Fruit fly (Drosophila melanogaster) whole organism, embryonic: ENCODE results near the gene Trf4-2.
A peak's percentile ranks its signal among the peaks of the same experiment; 100 is the strongest.

Experiments
- Adf1 ChIP-seq: fragments of 200-800 bp; sonication (Bioruptor generic); IDR thresholded peaks from 2 replicates; pipeline ENCODE4 v1.3.6; 2022; ENCODE audit warnings: missing biosample characterization, missing genetic modification characterization
- Bgb ChIP-seq: fragments of 200-800 bp; sonication (Bioruptor generic); IDR thresholded peaks from 2 replicates; pipeline ENCODE4 v1.3.6; 2022; ENCODE audit warnings: missing biosample characterization, missing genetic modification characterization; ENCODE audit not compliant: partially characterized antibody
- CG11456 ChIP-seq: fragments of 200-800 bp; sonication (Bioruptor generic); IDR thresholded peaks from 3 replicates; pipeline ENCODE4 v1.3.6; 2022; ENCODE audit warnings: missing biosample characterization, missing genetic modification characterization
- CG14441 ChIP-seq: fragments of 200-800 bp; sonication (Bioruptor generic); IDR thresholded peaks from 2 replicates; pipeline ENCODE4 v1.3.6; 2022; ENCODE audit warnings: missing biosample characterization, missing genetic modification characterization
- CG17385 ChIP-seq: fragments of 200-800 bp; sonication (Bioruptor generic); optimal IDR thresholded peaks from 3 replicates; lab custom pipeline; 2018; ENCODE audit warnings: missing biosample characterization, mild to moderate bottlenecking, missing genetic modification characterization
- CG2712 ChIP-seq: fragments of 200-800 bp; optimal IDR thresholded peaks from 3 replicates; lab custom pipeline; 2019; ENCODE audit warnings: missing biosample characterization, mild to moderate bottlenecking, missing genetic modification characterization, moderate library complexity
- CG30020 ChIP-seq: fragments of 200-800 bp; optimal IDR thresholded peaks from 2 replicates; lab custom pipeline; 2019; ENCODE audit warnings: missing biosample characterization, mild to moderate bottlenecking, missing genetic modification characterization, moderate library complexity
- CG30431 ChIP-seq: fragments of 200-800 bp; sonication (Bioruptor generic); optimal IDR thresholded peaks from 2 replicates; lab custom pipeline; 2017; ENCODE audit warnings: missing biosample characterization, missing genetic modification characterization
- CG32532 ChIP-seq: fragments of 200-800 bp; sonication (Bioruptor generic); IDR thresholded peaks from 2 replicates; pipeline ENCODE4 v1.3.6; 2022; ENCODE audit warnings: missing biosample characterization, missing genetic modification characterization
- CG3838 ChIP-seq: fragments of 200-800 bp; sonication (Bioruptor generic); optimal IDR thresholded peaks from 3 replicates; lab custom pipeline; 2016; ENCODE audit warnings: missing biosample characterization, missing genetic modification characterization
- CG5245 ChIP-seq: fragments of 200-800 bp; sonication (Bioruptor generic); optimal IDR thresholded peaks from 3 replicates; lab custom pipeline; 2016; ENCODE audit warnings: missing biosample characterization, missing genetic modification characterization
- CG6654 ChIP-seq: fragments of 200-800 bp; sonication (Bioruptor generic); optimal IDR thresholded peaks from 2 replicates; lab custom pipeline; 2017; ENCODE audit warnings: missing biosample characterization, mild to moderate bottlenecking, missing genetic modification characterization
- CG6813 ChIP-seq: fragments of 200-800 bp; sonication (Bioruptor generic); optimal IDR thresholded peaks from 2 replicates; lab custom pipeline; 2017; ENCODE audit warnings: missing biosample characterization, missing genetic modification characterization, mild to moderate bottlenecking, moderate library complexity, missing genetic modification reagents
- CG7357 ChIP-seq: fragments of 200-800 bp; sonication (Bioruptor generic); IDR thresholded peaks from 3 replicates; pipeline ENCODE4 v1.3.6; 2022; ENCODE audit warnings: missing biosample characterization, missing genetic modification characterization
- CG7928 ChIP-seq: fragments of 200-800 bp; sonication (Bioruptor generic); optimal IDR thresholded peaks from 2 replicates; lab custom pipeline; 2017; ENCODE audit warnings: missing biosample characterization, mild to moderate bottlenecking, missing genetic modification characterization
- D19B ChIP-seq: fragments of 200-800 bp; sonication (Bioruptor generic); optimal IDR thresholded peaks from 2 replicates; lab custom pipeline; 2017; ENCODE audit warnings: missing biosample characterization, mild to moderate bottlenecking, missing genetic modification characterization
- Deaf1 ChIP-seq: fragments of 200-800 bp; optimal IDR thresholded peaks from 3 replicates; lab custom pipeline; 2019; ENCODE audit warnings: missing biosample characterization, mild to moderate bottlenecking, missing genetic modification characterization, moderate library complexity
- Dek ChIP-seq: fragments of 200-800 bp; sonication (Bioruptor generic); optimal IDR thresholded peaks from 3 replicates; lab custom pipeline; 2019; ENCODE audit warnings: missing biosample characterization, mild to moderate bottlenecking, missing genetic modification characterization, moderate library complexity
- Dll ChIP-seq: fragments of 200-800 bp; sonication (Bioruptor generic); IDR thresholded peaks from 4 replicates; pipeline ENCODE4 v1.3.6; 2022; ENCODE audit warnings: missing biosample characterization, missing genetic modification characterization; ENCODE audit not compliant: partially characterized antibody
- Dref ChIP-seq: fragments of 200-800 bp; sonication (Bioruptor generic); IDR thresholded peaks from 2 replicates; pipeline ENCODE4 v1.3.6; 2022; ENCODE audit warnings: missing biosample characterization, missing genetic modification characterization
- Gsc ChIP-seq: fragments of 200-800 bp; sonication (Bioruptor generic); IDR thresholded peaks from 2 replicates; pipeline ENCODE4 v1.3.6; 2022; ENCODE audit warnings: missing biosample characterization, missing genetic modification characterization
- Med ChIP-seq: fragments of 200-800 bp; sonication (Bioruptor generic); peaks from one replicate; lab custom pipeline; 2016; ENCODE audit warnings: missing biosample characterization, missing genetic modification characterization, mild to moderate bottlenecking, inconsistent platforms, moderate library complexity
- Oli ChIP-seq: fragments of 200-800 bp; sonication (Bioruptor generic); optimal IDR thresholded peaks from 2 replicates; lab custom pipeline; 2018; ENCODE audit warnings: missing biosample characterization, mild to moderate bottlenecking, missing genetic modification characterization, moderate library complexity
- Rfx ChIP-seq: fragments of 200-800 bp; sonication (Bioruptor generic); IDR thresholded peaks from 2 replicates; pipeline ENCODE4 v1.3.6; 2022; ENCODE audit warnings: missing biosample characterization, missing genetic modification characterization
- Scr ChIP-seq: fragments of 200-800 bp; sonication (Bioruptor generic); IDR thresholded peaks from 2 replicates; pipeline ENCODE4 v1.3.6; 2022; ENCODE audit warnings: missing biosample characterization, missing genetic modification characterization; ENCODE audit not compliant: partially characterized antibody
- Sin3A ChIP-seq: fragments of >200 bp; optimal IDR thresholded peaks from 2 replicates; lab custom pipeline; 2018
- Ssrp ChIP-seq: fragments of 200-800 bp; sonication (Bioruptor generic); optimal IDR thresholded peaks from 2 replicates; lab custom pipeline; 2018; ENCODE audit warnings: missing biosample characterization, mild to moderate bottlenecking, missing genetic modification characterization, moderate library complexity
- Xrp1 ChIP-seq: fragments of 200-800 bp; sonication (Bioruptor generic); IDR thresholded peaks from 2 replicates; pipeline ENCODE4 v1.3.6; 2022; ENCODE audit warnings: missing biosample characterization, missing genetic modification characterization
- ato ChIP-seq: fragments of 200-800 bp; sonication (Bioruptor generic); IDR thresholded peaks from 2 replicates; pipeline ENCODE4 v1.3.6; 2022; ENCODE audit warnings: missing biosample characterization, missing genetic modification characterization; ENCODE audit not compliant: partially characterized antibody
- az2 ChIP-seq: fragments of 200-800 bp; sonication (Bioruptor generic); optimal IDR thresholded peaks from 3 replicates; lab custom pipeline; 2016; ENCODE audit warnings: missing biosample characterization, missing genetic modification characterization
- cato ChIP-seq: fragments of 200-800 bp; sonication (Bioruptor generic); optimal IDR thresholded peaks from 2 replicates; lab custom pipeline; 2016; ENCODE audit warnings: missing biosample characterization, missing genetic modification characterization, borderline replicate concordance
- croc ChIP-seq: fragments of 200-800 bp; sonication (Bioruptor generic); conservative IDR thresholded peaks from 3 replicates; pipeline ENCODE4 v1.3.6; 2022; ENCODE audit warnings: missing biosample characterization, missing genetic modification characterization
- dmrt11E ChIP-seq: fragments of 200-800 bp; sonication (Bioruptor generic); optimal IDR thresholded peaks from 3 replicates; lab custom pipeline; 2018; ENCODE audit warnings: missing biosample characterization, mild to moderate bottlenecking, missing genetic modification characterization, moderate library complexity
- exex ChIP-seq: fragments of 200-800 bp; sonication (Bioruptor generic); optimal IDR thresholded peaks from 4 replicates; lab custom pipeline; 2018; ENCODE audit warnings: missing biosample characterization, mild to moderate bottlenecking, missing genetic modification characterization, moderate library complexity
- her ChIP-seq: fragments of 200-800 bp; sonication (Bioruptor generic); optimal IDR thresholded peaks from 2 replicates; lab custom pipeline; 2016; ENCODE audit warnings: missing biosample characterization, missing genetic modification characterization
- knrl ChIP-seq: fragments of 200-800 bp; sonication (Bioruptor generic); IDR thresholded peaks from 3 replicates; pipeline ENCODE4 v1.3.6; 2022; ENCODE audit warnings: missing biosample characterization, missing genetic modification characterization; ENCODE audit not compliant: partially characterized antibody
- lmd ChIP-seq: fragments of 200-800 bp; sonication (Bioruptor generic); IDR thresholded peaks from 2 replicates; pipeline ENCODE4 v1.3.6; 2022; ENCODE audit warnings: missing biosample characterization, missing genetic modification characterization
- nerfin-2 ChIP-seq: fragments of 200-800 bp; sonication (Bioruptor generic); IDR thresholded peaks from 2 replicates; pipeline ENCODE4 v1.3.6; 2022; ENCODE audit warnings: missing biosample characterization, missing genetic modification characterization; ENCODE audit not compliant: partially characterized antibody
- peb ChIP-seq: fragments of 200-800 bp; sonication (Bioruptor generic); IDR thresholded peaks from 2 replicates; pipeline ENCODE4 v1.3.6; 2022; ENCODE audit warnings: missing biosample characterization, missing genetic modification characterization
- seq ChIP-seq: fragments of 200-800 bp; sonication (Bioruptor generic); IDR thresholded peaks from 2 replicates; pipeline ENCODE4 v1.3.6; 2022; ENCODE audit warnings: missing biosample characterization, missing genetic modification characterization
- slou ChIP-seq: fragments of 200-800 bp; sonication (Bioruptor generic); optimal IDR thresholded peaks from 3 replicates; lab custom pipeline; 2016; ENCODE audit warnings: missing biosample characterization, missing genetic modification characterization
- sr ChIP-seq: fragments of 200-800 bp; sonication (Bioruptor generic); IDR thresholded peaks from 3 replicates; pipeline ENCODE4 v1.3.6; 2022; ENCODE audit warnings: missing biosample characterization, missing genetic modification characterization
- stwl ChIP-seq: fragments of 200-800 bp; sonication (Bioruptor generic); optimal IDR thresholded peaks from 3 replicates; lab custom pipeline; 2018; ENCODE audit warnings: missing biosample characterization, mild to moderate bottlenecking, missing genetic modification characterization, moderate library complexity
- tap ChIP-seq: fragments of 200-800 bp; optimal IDR thresholded peaks from 3 replicates; lab custom pipeline; 2019; ENCODE audit warnings: missing biosample characterization, mild to moderate bottlenecking, missing genetic modification characterization, moderate library complexity
- tgo ChIP-seq: fragments of 200-800 bp; sonication (Bioruptor generic); IDR thresholded peaks from 3 replicates; pipeline ENCODE4 v1.3.6; 2022; ENCODE audit warnings: missing biosample characterization, missing genetic modification characterization
- toy ChIP-seq: fragments of 200-800 bp; sonication (Bioruptor generic); IDR thresholded peaks from 2 replicates; pipeline ENCODE4 v1.3.6; 2022; ENCODE audit warnings: missing biosample characterization, missing genetic modification characterization
- tx ChIP-seq: fragments of 200-800 bp; sonication (Bioruptor generic); optimal IDR thresholded peaks from 2 replicates; lab custom pipeline; 2016; ENCODE audit warnings: missing biosample characterization, missing genetic modification characterization
- unpg ChIP-seq: fragments of 200-800 bp; sonication (Bioruptor generic); optimal IDR thresholded peaks from 3 replicates; lab custom pipeline; 2018; ENCODE audit warnings: missing biosample characterization, mild to moderate bottlenecking, missing genetic modification characterization, moderate library complexity
- zf30C ChIP-seq: fragments of 200-800 bp; sonication (Bioruptor generic); optimal IDR thresholded peaks from 3 replicates; lab custom pipeline; 2018; ENCODE audit warnings: missing biosample characterization, mild to moderate bottlenecking, missing genetic modification characterization

Trf4-2 gene

dm6 chr3R:24917814-24918636 lies 7.0 kb upstream of the Trf4-2 start, which contains the start of the genes PIG-S, sud1 and CG11168 (continued):
- TF ChIP-seq croc (GFP tag; lab: Robert Waterston, UW) (peak; percentile 53; the same call in 2 of the 3 replicates), Adf1 (peak; percentile 36; the same call in 1 of the 2 replicates), cato (GFP tag; lab: Kevin White, UChicago) (peak; percentile 5), tgo (GFP tag; lab: Robert Waterston, UW) (peak; percentile 78), Oli (peak; percentile 58), CG32532 (peak; percentile 58), Scr (GFP tag; lab: Robert Waterston, UW) (peak; percentile 96), az2 (peak; percentile 61), sr (GFP tag; lab: Robert Waterston, UW) (no peak), Xrp1 (GFP tag; lab: Robert Waterston, UW) (peak; percentile 68), CG7357 (GFP tag; lab: Robert Waterston, UW) (peak; percentile 44; the same call in 1 of the 3 replicates), ato (GFP tag; lab: Robert Waterston, UW) (0 out of 2 replicates have a peak, but pooled peaks have one; percentile 29), her (GFP tag; lab: Kevin White, UChicago) (no peak), CG2712 (tag; lab: Kevin White, UChicago) (peak; percentile 75), Dek (peak; percentile 72), knrl (GFP tag; lab: Robert Waterston, UW) (peak; percentile 98), tx (GFP tag; lab: Kevin White, UChicago) (no peak), CG6654 (GFP tag; lab: Kevin White, UChicago) (no peak), CG5245 (no peak), nerfin-2 (GFP tag; lab: Robert Waterston, UW) (peak; percentile 81), Sin3A (peak; percentile 43), stwl (peak; percentile 13), Dref (GFP tag; lab: Robert Waterston, UW) (0 out of 2 replicates have a peak, but pooled peaks have one; percentile 23), dmrt11E (tag; lab: Kevin White, UChicago) (peak; percentile 69), CG30020 (tag; lab: Kevin White, UChicago) (no peak), CG7928 (peak; percentile 38), unpg (peak; percentile 68), tap (tag; lab: Kevin White, UChicago) (no peak), Dll (GFP tag; lab: Robert Waterston, UW) (peak; percentile 98), CG3838 (GFP tag; lab: Kevin White, UChicago) (peak; percentile 18), Ssrp (tag; lab: Kevin White, UChicago) (peak; percentile 64), Bgb (peak; percentile 87), CG6813 (no peak), CG30431 (peak; percentile 21), D19B (GFP tag; lab: Kevin White, UChicago) (no peak), toy (GFP tag; lab: Robert Waterston, UW) (0 out of 2 replicates have a peak, but pooled peaks have one; percentile 34), CG11456 (peak; percentile 72), lmd (GFP tag; lab: Robert Waterston, UW) (peak; percentile 80), exex (tag; lab: Kevin White, UChicago) (peak; percentile 54), slou (peak; percentile 31), zf30C (GFP tag; lab: Kevin White, UChicago) (no peak), CG17385 (GFP tag; lab: Kevin White, UChicago) (peak; percentile 35), seq (GFP tag; lab: Robert Waterston, UW) (0 out of 2 replicates have a peak, but pooled peaks have one; percentile 21), peb (GFP tag; lab: Robert Waterston, UW) (peak; percentile 38; the same call in 1 of the 2 replicates), CG14441 (GFP tag; lab: Robert Waterston, UW) (peak; percentile 63), Gsc (GFP tag; lab: Robert Waterston, UW) (no peak), Deaf1 (tag; lab: Kevin White, UChicago) (no peak), Rfx (GFP tag; lab: Robert Waterston, UW) (peak; percentile 79), Med (GFP tag; lab: Kevin White, UChicago) (peak; percentile 81)
